Fruit fly (Drosophila melanogaster) whole organism, embryonic: ENCODE data around the gene vib.

Experiments used
- CG1024 ChIP-seq: fragments of 200-800 bp; sonication (Bioruptor generic); IDR thresholded peaks from 2 replicates; pipeline ENCODE4 v1.3.6; 2022; ENCODE audit warnings: missing biosample characterization, missing genetic modification characterization
- CG10959 ChIP-seq: fragments of 200-800 bp; sonication (Bioruptor generic); IDR thresholded peaks from 2 replicates; pipeline ENCODE4 v1.3.6; 2022; ENCODE audit warnings: missing biosample characterization, missing genetic modification characterization
- CG11504 ChIP-seq: fragments of 200-800 bp; sonication (Bioruptor generic); optimal IDR thresholded peaks from 3 replicates; lab custom pipeline; 2019; ENCODE audit warnings: missing biosample characterization, mild to moderate bottlenecking, missing genetic modification characterization, moderate library complexity
- CG12104 ChIP-seq: fragments of 200-800 bp; sonication (Bioruptor generic); optimal IDR thresholded peaks from 3 replicates; lab custom pipeline; 2016; ENCODE audit warnings: missing biosample characterization, missing genetic modification characterization
- CG18262 ChIP-seq: fragments of 200-800 bp; optimal IDR thresholded peaks from 3 replicates; lab custom pipeline; 2019; ENCODE audit warnings: missing biosample characterization, mild to moderate bottlenecking, missing genetic modification characterization, moderate library complexity
- CG2116 ChIP-seq: fragments of 200-800 bp; sonication (Bioruptor generic); optimal IDR thresholded peaks from 3 replicates; lab custom pipeline; 2018; ENCODE audit warnings: missing biosample characterization, mild to moderate bottlenecking, missing genetic modification characterization
- CG2120 ChIP-seq: fragments of 200-800 bp; sonication (Bioruptor generic); optimal IDR thresholded peaks from 3 replicates; lab custom pipeline; 2016; ENCODE audit warnings: missing biosample characterization, missing genetic modification characterization
- CG2202 ChIP-seq: fragments of 200-800 bp; sonication (Bioruptor generic); optimal IDR thresholded peaks from 2 replicates; lab custom pipeline; 2018; ENCODE audit warnings: missing biosample characterization, mild to moderate bottlenecking, missing genetic modification characterization
- CG33213 ChIP-seq: fragments of 200-800 bp; sonication (Bioruptor generic); optimal IDR thresholded peaks from 3 replicates; lab custom pipeline; 2016; ENCODE audit warnings: missing biosample characterization, missing genetic modification characterization
- CG3407 ChIP-seq: fragments of 200-800 bp; sonication (Bioruptor generic); optimal IDR thresholded peaks from 2 replicates; lab custom pipeline; 2018; ENCODE audit warnings: missing biosample characterization, mild to moderate bottlenecking, missing genetic modification characterization
- CG34224 ChIP-seq: fragments of 200-800 bp; sonication (Bioruptor generic); IDR thresholded peaks from 3 replicates; pipeline ENCODE4 v1.3.6; 2022; ENCODE audit warnings: missing biosample characterization, missing genetic modification characterization; ENCODE audit not compliant: partially characterized antibody
- CG34376 ChIP-seq: fragments of 200-800 bp; sonication (Bioruptor generic); optimal IDR thresholded peaks from 2 replicates; lab custom pipeline; 2018; ENCODE audit warnings: missing biosample characterization, mild to moderate bottlenecking, missing genetic modification characterization
- CG6689 ChIP-seq: fragments of 200-800 bp; sonication (Bioruptor generic); IDR thresholded peaks from 2 replicates; pipeline ENCODE4 v1.3.6; 2022; ENCODE audit warnings: missing biosample characterization, missing genetic modification characterization
- CG7987 ChIP-seq: fragments of 200-800 bp; sonication (Bioruptor generic); optimal IDR thresholded peaks from 2 replicates; lab custom pipeline; 2018; ENCODE audit warnings: missing biosample characterization, mild to moderate bottlenecking, missing genetic modification characterization, moderate library complexity
- CG9437 ChIP-seq: fragments of 200-800 bp; sonication (Bioruptor generic); optimal IDR thresholded peaks from 2 replicates; lab custom pipeline; 2018; ENCODE audit warnings: missing biosample characterization, mild to moderate bottlenecking, missing genetic modification characterization
- CTCF ChIP-seq: fragments of 200-800 bp; sonication (Bioruptor generic); optimal IDR thresholded peaks from 2 replicates; lab custom pipeline; 2017; ENCODE audit warnings: missing biosample characterization, mild to moderate bottlenecking, missing genetic modification characterization, moderate library complexity
- Drgx ChIP-seq: fragments of 200-800 bp; sonication (Bioruptor generic); IDR thresholded peaks from 2 replicates; pipeline ENCODE4 v1.3.6; 2022; ENCODE audit warnings: missing biosample characterization, missing genetic modification characterization
- Ets65A ChIP-seq: fragments of 200-800 bp; sonication (Bioruptor generic); peaks from one replicate; lab custom pipeline; 2016; ENCODE audit warnings: missing biosample characterization, missing genetic modification characterization
- Ets97D ChIP-seq: fragments of 200-800 bp; sonication (Bioruptor generic); optimal IDR thresholded peaks from 3 replicates; lab custom pipeline; 2016; ENCODE audit warnings: missing biosample characterization, missing genetic modification characterization
- Lim3 ChIP-seq: fragments of 200-800 bp; sonication (Bioruptor generic); IDR thresholded peaks from 2 replicates; pipeline ENCODE4 v1.3.6; 2022; ENCODE audit warnings: missing biosample characterization, missing genetic modification characterization
- MTF-1 ChIP-seq: fragments of 200-800 bp; sonication (Bioruptor generic); optimal IDR thresholded peaks from 2 replicates; lab custom pipeline; 2018; ENCODE audit warnings: missing biosample characterization, mild to moderate bottlenecking, missing genetic modification characterization, borderline replicate concordance
- Max ChIP-seq: fragments of 200-800 bp; sonication (Bioruptor generic); optimal IDR thresholded peaks from 2 replicates; lab custom pipeline; 2016; ENCODE audit warnings: missing biosample characterization, mild to moderate bottlenecking, missing genetic modification characterization
- Meics ChIP-seq: fragments of 200-800 bp; sonication (Bioruptor generic); optimal IDR thresholded peaks from 2 replicates; lab custom pipeline; 2017; ENCODE audit warnings: missing biosample characterization, mild to moderate bottlenecking, missing genetic modification characterization
- Oaz ChIP-seq: fragments of 200-800 bp; sonication (Bioruptor generic); IDR thresholded peaks from 2 replicates; pipeline ENCODE4 v1.3.6; 2022; ENCODE audit warnings: missing biosample characterization, missing genetic modification characterization
- Sin3A ChIP-seq: fragments of >200 bp; optimal IDR thresholded peaks from 2 replicates; lab custom pipeline; 2018
- TFAM ChIP-seq: fragments of 200-800 bp; sonication (Bioruptor generic); optimal IDR thresholded peaks from 2 replicates; lab custom pipeline; 2017; ENCODE audit warnings: missing biosample characterization, missing genetic modification characterization, inconsistent platforms
- ase ChIP-seq: fragments of 200-800 bp; sonication (Bioruptor generic); IDR thresholded peaks from 3 replicates; pipeline ENCODE4 v1.3.6; 2022; ENCODE audit warnings: missing biosample characterization, missing genetic modification characterization
- az2 ChIP-seq: fragments of 200-800 bp; sonication (Bioruptor generic); optimal IDR thresholded peaks from 3 replicates; lab custom pipeline; 2016; ENCODE audit warnings: missing biosample characterization, missing genetic modification characterization
- br ChIP-seq: fragments of >200 bp; optimal IDR thresholded peaks from 2 replicates; lab custom pipeline; 2017
- bsh ChIP-seq, 2 experiments: fragments of 200-800 bp; sonication (Bioruptor generic); optimal IDR thresholded peaks; 2 replicates each; lab custom pipeline; 2017 to 2018; ENCODE audit warnings: mild to moderate bottlenecking in 2 of 2, missing biosample characterization in 2 of 2, missing genetic modification characterization in 2 of 2, moderate library complexity in 1 of 2
- cwo ChIP-seq: fragments of 200-800 bp; sonication (Bioruptor generic); optimal IDR thresholded peaks from 3 replicates; lab custom pipeline; 2017; ENCODE audit warnings: missing biosample characterization, missing genetic modification characterization, mild to moderate bottlenecking, moderate library complexity, missing genetic modification reagents
- disco-r ChIP-seq: fragments of 200-800 bp; sonication (Bioruptor generic); optimal IDR thresholded peaks from 2 replicates; lab custom pipeline; 2016; ENCODE audit warnings: missing biosample characterization, missing genetic modification characterization
- fd102C ChIP-seq: fragments of 200-800 bp; sonication (Bioruptor generic); optimal IDR thresholded peaks from 2 replicates; lab custom pipeline; 2018; ENCODE audit warnings: missing biosample characterization, mild to moderate bottlenecking, missing genetic modification characterization, moderate library complexity
- lola ChIP-seq, 3 experiments: fragments of >200 bp in 2 of 3; fragments of 200-800 bp in 1 of 3; sonication (Bioruptor generic) in 1 of 3; optimal IDR thresholded peaks; 2 replicates each; lab custom pipeline; 2017 to 2019; ENCODE audit warnings: missing biosample characterization in 3 of 3, missing genetic modification characterization in 3 of 3, mild to moderate bottlenecking in 1 of 3, moderate library complexity in 1 of 3
- nerfin-2 ChIP-seq: fragments of 200-800 bp; sonication (Bioruptor generic); IDR thresholded peaks from 2 replicates; pipeline ENCODE4 v1.3.6; 2022; ENCODE audit warnings: missing biosample characterization, missing genetic modification characterization; ENCODE audit not compliant: partially characterized antibody
- sc ChIP-seq, 3 experiments: fragments of >200 bp in 2 of 3; fragments of 200-800 bp in 1 of 3; sonication (Bioruptor generic) in 1 of 3; optimal IDR thresholded peaks; 2 replicates in 2 of 3; 3 replicates in 1 of 3; lab custom pipeline; 2017; ENCODE audit warnings: mild to moderate bottlenecking in 1 of 3, missing biosample characterization in 1 of 3, missing genetic modification characterization in 1 of 3, missing genetic modification reagents in 1 of 3
- slp2 ChIP-seq: fragments of 200-800 bp; sonication (Bioruptor generic); optimal IDR thresholded peaks from 2 replicates; lab custom pipeline; 2016; ENCODE audit warnings: missing biosample characterization, missing genetic modification characterization
- tio ChIP-seq: fragments of 200-800 bp; sonication (Bioruptor generic); optimal IDR thresholded peaks from 2 replicates; lab custom pipeline; 2017; ENCODE audit warnings: missing biosample characterization, missing genetic modification characterization, inconsistent platforms
- tll ChIP-seq, 2 experiments: fragments of 200-800 bp in 1 of 2; fragments of >200 bp in 1 of 2; sonication (Bioruptor generic) in 1 of 2; optimal IDR thresholded peaks; 2 replicates each; lab custom pipeline; 2017 to 2019; ENCODE audit warnings: missing biosample characterization in 2 of 2, missing genetic modification characterization in 2 of 2, mild to moderate bottlenecking in 1 of 2, moderate library complexity in 1 of 2
- tx ChIP-seq: fragments of 200-800 bp; sonication (Bioruptor generic); optimal IDR thresholded peaks from 2 replicates; lab custom pipeline; 2016; ENCODE audit warnings: missing biosample characterization, missing genetic modification characterization
- vvl ChIP-seq: fragments of 200-800 bp; sonication (Bioruptor generic); IDR thresholded peaks from 2 replicates; pipeline ENCODE4 v1.3.6; 2022; ENCODE audit warnings: missing biosample characterization, missing genetic modification characterization

vib gene

dm6 chr3R:19274028-19274427, 47.6 kb upstream of the vib start (continued):
- TF ChIP-seq lola (GFP tag; optimal IDR thresholded peaks at IDR 0.05; lab: Kevin White, UChicago) (peak in 1 of 3 experiments; percentile 72), CG6689 (peak; percentile 18; the same call in 1 of the 2 replicates), fd102C (GFP tag; lab: Kevin White, UChicago) (no peak), CG33213 (no peak), slp2 (GFP tag; lab: Kevin White, UChicago) (no peak), Meics (GFP tag; lab: Kevin White, UChicago) (no peak), tx (GFP tag; lab: Kevin White, UChicago) (no peak), az2 (GFP tag; lab: Kevin White, UChicago) (peak; percentile 19), tll (GFP tag; optimal IDR thresholded peaks at IDR 0.05; lab: Kevin White, UChicago) (no peak), CG2116 (GFP tag; lab: Kevin White, UChicago) (no peak), CG34224 (GFP tag; lab: Robert Waterston, UW) (no peak), Lim3 (GFP tag; lab: Robert Waterston, UW) (no peak), CG1024 (no peak), CG9437 (no peak), CG3407 (GFP tag; lab: Kevin White, UChicago) (peak; percentile 7)

DNA sequence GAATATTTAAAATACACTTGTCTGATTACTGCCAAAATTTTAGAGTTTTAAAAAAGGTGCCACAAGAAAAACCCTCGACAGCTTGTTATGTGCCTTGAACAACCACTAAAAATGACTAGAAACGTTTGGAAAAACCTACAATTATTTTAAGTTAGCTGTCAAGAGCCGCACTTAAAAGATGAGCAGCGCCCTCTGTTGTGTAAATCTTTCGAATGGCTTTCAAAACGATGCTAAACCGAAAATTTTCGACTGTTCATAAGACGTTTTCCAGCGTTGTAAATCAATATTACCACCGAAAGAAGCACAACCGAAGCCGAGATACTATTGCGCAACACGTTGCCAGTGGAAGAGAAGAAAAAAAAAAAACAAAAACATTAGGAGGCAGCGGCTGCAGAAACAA, 44.7 kb upstream of the vib start:
- TF ChIP-seq Ets65A: peak; percentile 70
- TF ChIP-seq CTCF: peak; percentile 75
- TF ChIP-seq CG2120 (GFP tag; lab: Kevin White, UChicago): no peak
- no peak for TF ChIP-seq br (lab: Kevin White, UChicago)

DNA sequence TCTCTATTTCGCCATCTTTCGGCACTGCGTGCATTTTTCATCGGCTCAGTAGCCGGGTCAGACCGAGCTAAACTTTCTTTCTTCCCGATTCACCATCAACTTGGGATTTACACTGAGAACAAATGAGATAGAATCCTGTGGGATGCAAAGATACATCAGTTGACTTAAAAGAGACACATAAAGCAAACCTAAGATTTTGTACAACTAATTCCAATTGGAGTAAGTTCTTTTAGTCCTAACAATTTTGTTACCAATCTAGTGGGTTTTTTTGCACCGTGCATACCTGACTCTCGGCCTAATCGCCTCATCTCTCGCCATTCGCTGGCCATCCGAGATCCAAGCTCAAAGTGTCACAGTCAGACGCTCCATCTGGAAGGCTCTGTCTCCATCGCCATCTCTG, 38.3 kb upstream of the vib start:
- peak; percentile 42 for TF ChIP-seq Drgx (GFP tag; lab: Robert Waterston, UW)
- TF ChIP-seq tio (GFP tag; lab: Kevin White, UChicago): no peak

dm6 chr3R:19256477-19256876, 30.0 kb upstream of the vib start, which contains the start of gene CG14280:
CG14280 (plus strand) TSS chr3R:19256777.
- no peak for TF ChIP-seq CG11504 (tag; lab: Kevin White, UChicago)
- TF ChIP-seq ase (GFP tag; lab: Robert Waterston, UW): no peak
- no peak for TF ChIP-seq CG2202 (tag; lab: Kevin White, UChicago)
- TF ChIP-seq CG18262 (tag; lab: Kevin White, UChicago): no peak
- TF ChIP-seq cwo: no peak
- TF ChIP-seq CG7987 (GFP tag; lab: Kevin White, UChicago): no peak
- TF ChIP-seq CG34376: no peak
- TF ChIP-seq nerfin-2 (GFP tag; lab: Robert Waterston, UW): no peak
- no peak for TF ChIP-seq CG10959 (GFP tag; lab: Robert Waterston, UW)
- no peak for TF ChIP-seq bsh (GFP tag; optimal IDR thresholded peaks at IDR 0.05; lab: Kevin White, UChicago)
- TF ChIP-seq Max (GFP tag; lab: Kevin White, UChicago): no peak
- no peak for TF ChIP-seq Sin3A (lab: Kevin White, UChicago)
- TF ChIP-seq sc (optimal IDR thresholded peaks at IDR 0.05; lab: Kevin White, UChicago): no peak
- TF ChIP-seq sc (GFP tag; optimal IDR thresholded peaks at IDR 0.05; lab: Kevin White, UChicago): no peak
- TF ChIP-seq MTF-1 (GFP tag; lab: Kevin White, UChicago): no peak
- no peak for TF ChIP-seq vvl
- no peak for TF ChIP-seq disco-r (GFP tag; lab: Kevin White, UChicago)
- no peak for TF ChIP-seq CG12104 (GFP tag; lab: Kevin White, UChicago)
- TF ChIP-seq Oaz (GFP tag; lab: Robert Waterston, UW): no peak
- no peak for TF ChIP-seq TFAM (GFP tag; lab: Kevin White, UChicago)
- no peak for TF ChIP-seq Ets97D (GFP tag; lab: Kevin White, UChicago)
